Worm (Caenorhabditis elegans) whole organism, young adult: ENCODE measurements around the gene idpp-13.

Experiments
- B0019.2 ChIP-seq: fragments of 200-800 bp; sonication (Bioruptor generic); conservative IDR thresholded peaks from 2 replicates; pipeline ENCODE4 v1.3.6; 2022; ENCODE audit warnings: missing genetic modification reagents, missing genetic modification characterization, missing compliant biosample characterization
- dpl-1 ChIP-seq: fragments of 150-350 bp; optimal IDR thresholded peaks from 2 replicates; lab custom pipeline; 2014; ENCODE audit warnings: missing biosample characterization, missing genetic modification reagents, missing genetic modification characterization
- lsy-27 ChIP-seq: sonication (generic microtip); optimal IDR thresholded peaks from 2 replicates; lab custom pipeline; 2017; ENCODE audit warnings: missing genetic modification characterization, mild to moderate bottlenecking, missing compliant biosample characterization, antibody characterized with exemption, missing genotype, borderline replicate concordance; ENCODE audit not compliant: insufficient read depth
- unc-62 ChIP-seq: fragments of 150-350 bp; optimal IDR thresholded peaks from 2 replicates; lab custom pipeline; 2014; ENCODE audit warnings: missing biosample characterization, missing genetic modification reagents, missing genetic modification characterization

ce11 chrIII:901148-901547 is 15.6 kb downstream of the idpp-13 start, which contains the start of gene sucl-2:
- TF ChIP-seq B0019.2 (GFP tag; lab: Robert Waterston, UW) (no peak), dpl-1 (GFP tag; lab: Kevin White, UChicago) (no peak), unc-62 (GFP tag; lab: Kevin White, UChicago) (no peak), lsy-27 (tag; lab: Kevin White, UChicago) (no peak)
